Worm (Caenorhabditis elegans): ENCODE data around the gene srw-17.

ce11 chrV:15226206-15226605 is 50.6 kb downstream of the srw-17 start:
- TF ChIP-seq ztf-29 (GFP tag; IDR thresholded peaks at IDR 0.05), result no peak
- TF ChIP-seq ref-1 (GFP tag; conservative IDR thresholded peaks at IDR 0.05), result no peak
- no peak for TF ChIP-seq ztf-23 (GFP tag; IDR thresholded peaks at IDR 0.05)
- no peak for TF ChIP-seq flt-1 (GFP tag; IDR thresholded peaks at IDR 0.05)
- no peak for TF ChIP-seq med-1 (GFP tag; optimal IDR thresholded peaks at IDR 0.05; ENCODE audit: insufficient read depth)
- no peak for TF ChIP-seq T22C8.4 (GFP tag; IDR thresholded peaks at IDR 0.05)
- no peak for TF ChIP-seq cog-1 (tag; optimal IDR thresholded peaks at IDR 0.05)
- TF ChIP-seq klf-2 (GFP tag; conservative IDR thresholded peaks at IDR 0.05), result no peak
- no peak for TF ChIP-seq tab-1 (GFP tag; IDR thresholded peaks at IDR 0.05)

Measured in whole organism, midembryonic.